Fruit fly (Drosophila melanogaster) whole organism, embryonic: ENCODE measurements around the gene UK114.

Source experiments
- Bdp1 ChIP-seq: fragments of 200-800 bp; sonication (Bioruptor generic); optimal IDR thresholded peaks from 3 replicates; lab custom pipeline; 2016; ENCODE audit warnings: missing biosample characterization, missing genetic modification characterization
- Blimp-1 ChIP-seq: fragments of 200-800 bp; sonication (Bioruptor generic); optimal IDR thresholded peaks from 3 replicates; lab custom pipeline; 2018; ENCODE audit warnings: missing biosample characterization, missing genetic modification characterization, mild to moderate bottlenecking, moderate library complexity, missing genetic modification reagents
- CG10267 ChIP-seq: fragments of 200-800 bp; sonication (Bioruptor generic); optimal IDR thresholded peaks from 2 replicates; lab custom pipeline; 2018; ENCODE audit warnings: missing biosample characterization, mild to moderate bottlenecking, missing genetic modification characterization, moderate library complexity
- CG11504 ChIP-seq: fragments of 200-800 bp; sonication (Bioruptor generic); optimal IDR thresholded peaks from 3 replicates; lab custom pipeline; 2019; ENCODE audit warnings: missing biosample characterization, mild to moderate bottlenecking, missing genetic modification characterization, moderate library complexity
- CG11560 ChIP-seq: fragments of 200-800 bp; sonication (Bioruptor generic); IDR thresholded peaks from 3 replicates; pipeline ENCODE4 v1.3.6; 2022; ENCODE audit warnings: missing biosample characterization, missing genetic modification characterization
- CG13296 ChIP-seq: fragments of 200-800 bp; sonication (Bioruptor generic); optimal IDR thresholded peaks from 3 replicates; lab custom pipeline; 2018; ENCODE audit warnings: missing biosample characterization, mild to moderate bottlenecking, missing genetic modification characterization
- CG14050 ChIP-seq: fragments of 200-800 bp; sonication (Bioruptor generic); IDR thresholded peaks from 3 replicates; pipeline ENCODE4 v1.3.6; 2022; ENCODE audit warnings: missing biosample characterization, missing genetic modification characterization
- CG15514 ChIP-seq: fragments of 200-800 bp; sonication (Bioruptor generic); optimal IDR thresholded peaks from 3 replicates; lab custom pipeline; 2017; ENCODE audit warnings: missing biosample characterization, missing genetic modification characterization, mild to moderate bottlenecking, moderate library complexity, missing genetic modification reagents
- CG1602 ChIP-seq: fragments of 200-800 bp; sonication (Bioruptor generic); optimal IDR thresholded peaks from 3 replicates; lab custom pipeline; 2016; ENCODE audit warnings: missing biosample characterization, missing genetic modification characterization
- CG16863 ChIP-seq: fragments of 200-800 bp; sonication (Bioruptor generic); optimal IDR thresholded peaks from 3 replicates; lab custom pipeline; 2016; ENCODE audit warnings: missing biosample characterization, missing genetic modification characterization
- CG2889 ChIP-seq: fragments of 200-800 bp; sonication (Bioruptor generic); IDR thresholded peaks from 3 replicates; pipeline ENCODE4 v1.3.6; 2022; ENCODE audit warnings: missing biosample characterization, missing genetic modification characterization
- CG4328 ChIP-seq: fragments of 200-800 bp; sonication (Bioruptor generic); optimal IDR thresholded peaks from 3 replicates; lab custom pipeline; 2017; ENCODE audit warnings: missing biosample characterization, missing genetic modification reagents, missing genetic modification characterization
- CG4404 ChIP-seq: fragments of 200-800 bp; sonication (Bioruptor generic); IDR thresholded peaks from 2 replicates; pipeline ENCODE4 v1.3.6; 2022; ENCODE audit warnings: missing biosample characterization, missing genetic modification characterization
- CG4617 ChIP-seq: fragments of 200-800 bp; sonication (Bioruptor generic); optimal IDR thresholded peaks from 3 replicates; lab custom pipeline; 2016; ENCODE audit warnings: missing biosample characterization, missing genetic modification characterization, borderline replicate concordance
- CG4707 ChIP-seq: fragments of 200-800 bp; sonication (Bioruptor generic); optimal IDR thresholded peaks from 2 replicates; lab custom pipeline; 2018; ENCODE audit warnings: missing biosample characterization, mild to moderate bottlenecking, missing genetic modification characterization, moderate library complexity
- CG6689 ChIP-seq: fragments of 200-800 bp; sonication (Bioruptor generic); IDR thresholded peaks from 2 replicates; pipeline ENCODE4 v1.3.6; 2022; ENCODE audit warnings: missing biosample characterization, missing genetic modification characterization
- CG7839 ChIP-seq: fragments of 200-800 bp; sonication (Bioruptor generic); optimal IDR thresholded peaks from 3 replicates; lab custom pipeline; 2018; ENCODE audit warnings: missing biosample characterization, mild to moderate bottlenecking, missing genetic modification characterization, moderate library complexity
- CG7963 ChIP-seq: fragments of 200-800 bp; sonication (Bioruptor generic); IDR thresholded peaks from 3 replicates; pipeline ENCODE4 v1.3.6; 2022; ENCODE audit warnings: missing biosample characterization, missing genetic modification characterization; ENCODE audit not compliant: partially characterized antibody
- CG8281 ChIP-seq: fragments of 200-800 bp; sonication (Bioruptor generic); optimal IDR thresholded peaks from 2 replicates; lab custom pipeline; 2018; ENCODE audit warnings: missing biosample characterization, mild to moderate bottlenecking, missing genetic modification characterization, moderate library complexity
- CG8765 ChIP-seq: fragments of 200-800 bp; sonication (Bioruptor generic); IDR thresholded peaks from 2 replicates; pipeline ENCODE4 v1.3.6; 2022; ENCODE audit warnings: missing biosample characterization, missing genetic modification characterization
- CoRest ChIP-seq: fragments of 200-800 bp; sonication (Bioruptor generic); optimal IDR thresholded peaks from 3 replicates; lab custom pipeline; 2018; ENCODE audit warnings: missing biosample characterization, mild to moderate bottlenecking, missing genetic modification characterization, moderate library complexity
- D19B ChIP-seq: fragments of 200-800 bp; sonication (Bioruptor generic); optimal IDR thresholded peaks from 2 replicates; lab custom pipeline; 2017; ENCODE audit warnings: missing biosample characterization, mild to moderate bottlenecking, missing genetic modification characterization
- Drgx ChIP-seq: fragments of 200-800 bp; sonication (Bioruptor generic); IDR thresholded peaks from 2 replicates; pipeline ENCODE4 v1.3.6; 2022; ENCODE audit warnings: missing biosample characterization, missing genetic modification characterization
- Gsc ChIP-seq: fragments of 200-800 bp; sonication (Bioruptor generic); IDR thresholded peaks from 2 replicates; pipeline ENCODE4 v1.3.6; 2022; ENCODE audit warnings: missing biosample characterization, missing genetic modification characterization
- Gug ChIP-seq: fragments of 200-800 bp; sonication (Bioruptor generic); IDR thresholded peaks from 4 replicates; pipeline ENCODE4 v1.3.6; 2022; ENCODE audit warnings: missing biosample characterization, missing genetic modification characterization
- HLH54F ChIP-seq: fragments of 200-800 bp; sonication (Bioruptor generic); optimal IDR thresholded peaks from 3 replicates; lab custom pipeline; 2016; ENCODE audit warnings: missing biosample characterization, missing genetic modification characterization
- Hr3 ChIP-seq: fragments of 200-800 bp; sonication (Bioruptor generic); optimal IDR thresholded peaks from 3 replicates; lab custom pipeline; 2016; ENCODE audit warnings: missing biosample characterization, missing genetic modification characterization
- Hsf ChIP-seq: fragments of 200-800 bp; sonication (Bioruptor generic); optimal IDR thresholded peaks from 3 replicates; lab custom pipeline; 2016; ENCODE audit warnings: missing biosample characterization, missing genetic modification characterization
- Jarid2 ChIP-seq: fragments of 200-800 bp; sonication (Bioruptor generic); optimal IDR thresholded peaks from 3 replicates; lab custom pipeline; 2017; ENCODE audit warnings: mild to moderate bottlenecking, missing biosample characterization, missing genetic modification reagents, missing genetic modification characterization
- MESR4 ChIP-seq: fragments of 200-800 bp; sonication (Bioruptor generic); optimal IDR thresholded peaks from 2 replicates; lab custom pipeline; 2018; ENCODE audit warnings: missing biosample characterization, mild to moderate bottlenecking, missing genetic modification characterization, moderate library complexity
- NK7.1 ChIP-seq: fragments of 200-800 bp; sonication (Bioruptor generic); optimal IDR thresholded peaks from 3 replicates; lab custom pipeline; 2016; ENCODE audit warnings: missing biosample characterization, missing genetic modification characterization
- Optix ChIP-seq: fragments of 200-800 bp; sonication (Bioruptor generic); IDR thresholded peaks from 3 replicates; pipeline ENCODE4 v1.3.6; 2022; ENCODE audit warnings: missing biosample characterization, missing genetic modification characterization
- Sox102F ChIP-seq: fragments of 200-800 bp; sonication (Bioruptor generic); optimal IDR thresholded peaks from 2 replicates; lab custom pipeline; 2018; ENCODE audit warnings: missing biosample characterization, mild to moderate bottlenecking, missing genetic modification characterization, moderate library complexity
- Sry-β ChIP-seq: fragments of 200-800 bp; sonication (Bioruptor generic); optimal IDR thresholded peaks from 2 replicates; lab custom pipeline; 2018; ENCODE audit warnings: missing biosample characterization, mild to moderate bottlenecking, missing genetic modification characterization, moderate library complexity
- Xrp1 ChIP-seq: fragments of 200-800 bp; sonication (Bioruptor generic); IDR thresholded peaks from 2 replicates; pipeline ENCODE4 v1.3.6; 2022; ENCODE audit warnings: missing biosample characterization, missing genetic modification characterization
- ara ChIP-seq: fragments of 200-800 bp; sonication (Bioruptor generic); IDR thresholded peaks from 2 replicates; pipeline ENCODE4 v1.3.6; 2022; ENCODE audit warnings: missing biosample characterization, missing genetic modification characterization
- bsh ChIP-seq, 2 experiments: fragments of 200-800 bp; sonication (Bioruptor generic); optimal IDR thresholded peaks; 2 replicates each; lab custom pipeline; 2017 to 2018; ENCODE audit warnings: mild to moderate bottlenecking in 2 of 2, missing biosample characterization in 2 of 2, missing genetic modification characterization in 2 of 2, moderate library complexity in 1 of 2
- ci ChIP-seq: fragments of 200-800 bp; sonication (Bioruptor generic); IDR thresholded peaks from 3 replicates; pipeline ENCODE4 v1.3.6; 2022; ENCODE audit warnings: missing biosample characterization, missing genetic modification characterization
- dmrt11E ChIP-seq: fragments of 200-800 bp; sonication (Bioruptor generic); optimal IDR thresholded peaks from 3 replicates; lab custom pipeline; 2018; ENCODE audit warnings: missing biosample characterization, mild to moderate bottlenecking, missing genetic modification characterization, moderate library complexity
- exex ChIP-seq: fragments of 200-800 bp; sonication (Bioruptor generic); optimal IDR thresholded peaks from 4 replicates; lab custom pipeline; 2018; ENCODE audit warnings: missing biosample characterization, mild to moderate bottlenecking, missing genetic modification characterization, moderate library complexity
- ftz-f1 ChIP-seq: fragments of 200-800 bp; sonication (Bioruptor generic); optimal IDR thresholded peaks from 2 replicates; lab custom pipeline; 2016; ENCODE audit warnings: missing biosample characterization, missing genetic modification characterization
- gem ChIP-seq: fragments of 200-800 bp; sonication (Bioruptor generic); optimal IDR thresholded peaks from 2 replicates; lab custom pipeline; 2019; ENCODE audit warnings: missing biosample characterization, mild to moderate bottlenecking, missing genetic modification characterization, moderate library complexity
- ken ChIP-seq: fragments of 200-800 bp; sonication (Bioruptor generic); IDR thresholded peaks from 3 replicates; pipeline ENCODE4 v1.3.6; 2022; ENCODE audit warnings: missing biosample characterization, missing genetic modification characterization
- lov ChIP-seq, 2 experiments: fragments of 200-800 bp in 1 of 2; fragments of >200 bp in 1 of 2; sonication (Bioruptor generic) in 1 of 2; IDR thresholded peaks in 1 of 2; optimal IDR thresholded peaks in 1 of 2; 2 replicates in 1 of 2; 3 replicates in 1 of 2; pipeline versions ENCODE4 v1.3.6 to Lab custom; 2017 to 2022; ENCODE audit warnings: missing biosample characterization in 1 of 2, missing genetic modification characterization in 1 of 2
- prd ChIP-seq, 3 experiments: fragments of >200 bp in 2 of 3; fragments of 200-800 bp in 1 of 3; sonication (Bioruptor generic) in 1 of 3; optimal IDR thresholded peaks in 2 of 3; IDR thresholded peaks in 1 of 3; 2 replicates in 2 of 3; 3 replicates in 1 of 3; pipeline versions ENCODE4 v1.3.6 to Lab custom; 2017 to 2022; ENCODE audit warnings: missing biosample characterization in 1 of 3, missing genetic modification characterization in 1 of 3
- ro ChIP-seq: fragments of 200-800 bp; sonication (Bioruptor generic); IDR thresholded peaks from 2 replicates; pipeline ENCODE4 v1.3.6; 2022; ENCODE audit warnings: missing biosample characterization, missing genetic modification characterization
- sens ChIP-seq: fragments of 200-800 bp; sonication (Bioruptor generic); peaks from one replicate; lab custom pipeline; 2016; ENCODE audit warnings: missing biosample characterization, missing genetic modification characterization
- sisA ChIP-seq: fragments of 200-800 bp; sonication (Bioruptor generic); IDR thresholded peaks from 2 replicates; pipeline ENCODE4 v1.3.6; 2022; ENCODE audit warnings: missing biosample characterization, missing genetic modification characterization
- vvl ChIP-seq: fragments of 200-800 bp; sonication (Bioruptor generic); IDR thresholded peaks from 2 replicates; pipeline ENCODE4 v1.3.6; 2022; ENCODE audit warnings: missing biosample characterization, missing genetic modification characterization
- zen ChIP-seq: fragments of 200-800 bp; sonication (Bioruptor generic); optimal IDR thresholded peaks from 3 replicates; lab custom pipeline; 2018; ENCODE audit warnings: missing biosample characterization, mild to moderate bottlenecking, missing genetic modification characterization, moderate library complexity

UK114 gene

dm6 chr2L:15275794-15276193 is 903 bp upstream of the UK114 start (continued):
- TF ChIP-seq bsh (GFP tag; optimal IDR thresholded peaks at IDR 0.05; lab: Kevin White, UChicago) = peak in 1 of 2 experiments; percentile 46
- TF ChIP-seq sens (GFP tag; lab: Kevin White, UChicago) = peak; percentile 60
- 0 out of 2 replicates have a peak, but pooled peaks have one; percentile 24 for TF ChIP-seq ara (GFP tag; lab: Robert Waterston, UW)
- TF ChIP-seq CG7963 = no peak
- peak; percentile 31; the same call in 1 of the 2 replicates for TF ChIP-seq CG6689 (GFP tag; lab: Robert Waterston, UW)
- TF ChIP-seq Bdp1 (GFP tag; lab: Kevin White, UChicago) = no peak
- TF ChIP-seq gem (tag; lab: Kevin White, UChicago) = peak; percentile 26
- TF ChIP-seq CG4328 (GFP tag; lab: Kevin White, UChicago) = no peak
- TF ChIP-seq Hr3 (GFP tag; lab: Kevin White, UChicago) = no peak
- TF ChIP-seq Blimp-1 (GFP tag; lab: Kevin White, UChicago) = peak; percentile 33
- no peak for TF ChIP-seq prd (optimal IDR thresholded peaks at IDR 0.05; lab: Kevin White, UChicago)
- peak; percentile 67 for TF ChIP-seq prd (GFP tag; IDR thresholded peaks at IDR 0.05; lab: Robert Waterston, UW)
- no peak for TF ChIP-seq vvl (GFP tag; lab: Robert Waterston, UW)
- TF ChIP-seq Hsf (GFP tag; lab: Kevin White, UChicago) = no peak
- peak; percentile 46; the same call in 1 of the 2 replicates for TF ChIP-seq CG4404
- peak; percentile 14 for TF ChIP-seq zen (tag; lab: Kevin White, UChicago)
- no peak for TF ChIP-seq ftz-f1 (GFP tag; lab: Kevin White, UChicago)
- TF ChIP-seq Sox102F (GFP tag; lab: Kevin White, UChicago) = peak; percentile 4
- 0 out of 2 replicates have a peak, but pooled peaks have one; percentile 11 for TF ChIP-seq sisA
- TF ChIP-seq ro (GFP tag; lab: Robert Waterston, UW) = no peak
- no peak for TF ChIP-seq CG11560 (tag; lab: Robert Waterston, UW)
- TF ChIP-seq Drgx (GFP tag; lab: Robert Waterston, UW) = 0 out of 2 replicates have a peak, but pooled peaks have one; percentile 22
- TF ChIP-seq Xrp1 (GFP tag; lab: Robert Waterston, UW) = peak; percentile 41; the same call in 1 of the 2 replicates
- TF ChIP-seq Gug = no peak
- peak; percentile 0 for TF ChIP-seq CG11504 (tag; lab: Kevin White, UChicago)
- no peak for TF ChIP-seq CG7839
- TF ChIP-seq Optix (GFP tag; lab: Robert Waterston, UW) = no peak
- TF ChIP-seq CG4707 = no peak
- TF ChIP-seq ci (GFP tag; lab: Robert Waterston, UW) = peak; percentile 35; the same call in 1 of the 3 replicates
- TF ChIP-seq MESR4 (GFP tag; lab: Kevin White, UChicago) = no peak
- no peak for TF ChIP-seq CG13296
- 0 out of 2 replicates have a peak, but pooled peaks have one; percentile 9 for TF ChIP-seq Gsc (GFP tag; lab: Robert Waterston, UW)
- TF ChIP-seq dmrt11E (tag; lab: Kevin White, UChicago) = peak; percentile 30

dm6 chr2L:15274292-15274691 is 599 bp downstream of the UK114 start:
- TF ChIP-seq lov (optimal IDR thresholded peaks at IDR 0.05; lab: Kevin White, UChicago) = no peak
- no peak for TF ChIP-seq lov (GFP tag; IDR thresholded peaks at IDR 0.05; lab: Robert Waterston, UW)
- no peak for TF ChIP-seq CG1602 (GFP tag; lab: Kevin White, UChicago)
- TF ChIP-seq HLH54F = no peak
- TF ChIP-seq exex = peak; percentile 90
- TF ChIP-seq CG14050 (GFP tag; lab: Robert Waterston, UW) = no peak
- no peak for TF ChIP-seq CG10267 (tag; lab: Kevin White, UChicago)
- TF ChIP-seq D19B = no peak
- no peak for TF ChIP-seq sens (GFP tag; lab: Kevin White, UChicago)
- peak; percentile 24 for TF ChIP-seq CG15514 (GFP tag; lab: Kevin White, UChicago)
- TF ChIP-seq ken (GFP tag; lab: Robert Waterston, UW) = no peak
- TF ChIP-seq CG4617 (GFP tag; lab: Kevin White, UChicago) = no peak
- TF ChIP-seq Sry-β (GFP tag; lab: Kevin White, UChicago) = no peak
- no peak for TF ChIP-seq CG8765 (GFP tag; lab: Robert Waterston, UW)
- no peak for TF ChIP-seq CoRest
- no peak for TF ChIP-seq CG11560 (tag; lab: Robert Waterston, UW)
- TF ChIP-seq NK7.1 (GFP tag; lab: Kevin White, UChicago) = no peak
- TF ChIP-seq Jarid2 (GFP tag; lab: Kevin White, UChicago) = no peak
- TF ChIP-seq CG2889 (GFP tag; lab: Robert Waterston, UW) = no peak
- TF ChIP-seq CG16863 (GFP tag; lab: Kevin White, UChicago) = no peak
- no peak for TF ChIP-seq CG8281
